Worm (Caenorhabditis elegans): ENCODE results near the gene nhr-195.

nhr-195 gene

DNA sequence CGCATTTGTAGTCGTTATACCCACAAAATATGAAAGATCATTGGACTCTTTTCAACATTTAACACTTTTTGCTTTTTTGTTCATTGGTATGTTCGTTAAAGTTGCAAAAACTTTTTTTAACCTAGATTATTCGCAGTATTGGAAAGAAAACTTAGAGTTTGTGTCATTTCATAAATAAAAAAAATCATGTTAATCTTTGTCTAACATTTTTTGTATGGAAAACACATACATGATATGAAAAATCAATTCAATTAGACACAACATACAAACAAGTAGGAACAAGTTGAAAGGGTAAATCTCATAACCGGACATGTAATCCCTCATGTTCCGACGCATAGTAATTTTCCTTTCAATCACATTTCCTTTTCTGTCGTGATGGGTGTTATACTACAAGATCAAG is 29.0 kb upstream of the nhr-195 start, which contains the start of gene F59E11.2:
TSS of gene F59E11.2 (plus strand) at position 301 of the 400 bp plus-strand sequence.
- TF ChIP-seq pes-1 (GFP tag; IDR thresholded peaks at IDR 0.05) (no peak), ets-7 (tag; optimal IDR thresholded peaks at IDR 0.05) (no peak), ama-1 (optimal IDR thresholded peaks at IDR 0.05) (no peak), F13C5.2 (tag; optimal IDR thresholded peaks at IDR 0.05) (no peak), tbx-11 (GFP tag; IDR thresholded peaks at IDR 0.05) (no peak), flt-1 (GFP tag; IDR thresholded peaks at IDR 0.05) (no peak), scrt-1 (GFP tag; IDR thresholded peaks at IDR 0.05) (no peak)

DNA sequence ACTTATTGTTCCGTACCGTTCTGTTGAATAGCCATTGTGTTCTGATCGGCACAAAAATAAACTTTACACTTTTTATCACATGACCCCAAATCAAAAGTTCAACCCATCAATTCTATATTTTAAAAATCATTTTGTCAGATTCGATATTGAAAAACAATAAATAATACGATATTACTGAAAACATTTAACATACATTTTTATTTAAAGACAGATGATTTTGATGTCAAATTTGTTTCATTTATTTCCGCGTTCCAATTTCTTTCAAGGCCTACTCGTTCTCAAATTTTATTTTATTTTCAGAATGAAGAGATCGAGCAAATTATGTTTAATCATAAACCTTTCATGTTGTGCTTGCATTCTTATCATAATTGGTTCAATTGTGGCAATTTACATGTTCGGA is 22.6 kb upstream of the nhr-195 start, which contains the start of gene F59E11.5:
TSS of gene F59E11.5 (plus strand) at position 301 of the 400 bp plus-strand sequence.
- TF ChIP-seq ceh-13 (GFP tag; optimal IDR thresholded peaks at IDR 0.05) (no peak), F13C5.2 (tag; optimal IDR thresholded peaks at IDR 0.05) (no peak), B0310.2 (tag; optimal IDR thresholded peaks at IDR 0.05) (no peak), tbx-11 (GFP tag; IDR thresholded peaks at IDR 0.05) (no peak), ama-1 (optimal IDR thresholded peaks at IDR 0.05) (no peak), tbx-37 (GFP tag; conservative IDR thresholded peaks at IDR 0.05) (no peak), tra-4 (tag; optimal IDR thresholded peaks at IDR 0.05) (no peak), pes-1 (GFP tag; IDR thresholded peaks at IDR 0.05) (no peak), ceh-36 (tag; optimal IDR thresholded peaks at IDR 0.05) (no peak), hmbx-1 (tag; optimal IDR thresholded peaks at IDR 0.05) (no peak), scrt-1 (GFP tag; IDR thresholded peaks at IDR 0.05) (no peak), hnd-1 (tag; optimal IDR thresholded peaks at IDR 0.05) (no peak), hmg-4 (GFP tag; optimal IDR thresholded peaks at IDR 0.05) (no peak), aly-1 (tag; optimal IDR thresholded peaks at IDR 0.05) (no peak), ets-7 (tag; optimal IDR thresholded peaks at IDR 0.05) (no peak), sea-1 (GFP tag; conservative IDR thresholded peaks at IDR 0.05) (no peak), flt-1 (GFP tag; IDR thresholded peaks at IDR 0.05) (no peak)

ce11 chrV:8994272-8994671 is 22.1 kb upstream of the nhr-195 start:
- TF ChIP-seq hmbx-1 (tag; optimal IDR thresholded peaks at IDR 0.05) (no peak), flt-1 (GFP tag; IDR thresholded peaks at IDR 0.05) (no peak), pes-1 (GFP tag; IDR thresholded peaks at IDR 0.05) (no peak), tra-4 (tag; optimal IDR thresholded peaks at IDR 0.05) (no peak), aly-1 (tag; optimal IDR thresholded peaks at IDR 0.05) (no peak), B0310.2 (tag; optimal IDR thresholded peaks at IDR 0.05) (no peak), scrt-1 (GFP tag; IDR thresholded peaks at IDR 0.05) (no peak)

DNA sequence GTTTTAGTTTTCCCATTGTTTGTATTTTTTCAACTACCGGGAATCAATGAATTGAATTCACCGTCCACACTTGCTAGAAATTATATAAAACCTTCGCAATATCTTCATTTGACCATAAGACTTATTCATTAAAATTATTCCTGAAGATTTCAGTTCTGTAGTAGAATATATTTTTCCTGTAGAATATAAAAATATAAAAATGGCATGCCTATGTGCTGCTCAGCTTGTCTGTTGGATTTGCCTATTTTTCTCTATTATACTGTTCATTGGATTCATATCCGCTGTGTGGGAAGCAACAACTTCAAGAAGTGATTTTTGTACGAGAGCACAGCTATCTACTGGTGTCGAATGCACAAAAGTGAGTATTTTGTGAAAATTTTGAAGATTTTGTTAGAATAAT is 19.5 kb upstream of the nhr-195 start, which contains the start of gene F59E11.6:
TSS of gene F59E11.6 (plus strand) at position 111 of the 400 bp plus-strand sequence.
- TF ChIP-seq ceh-36 (tag; optimal IDR thresholded peaks at IDR 0.05), result no peak
- TF ChIP-seq tra-4 (tag; optimal IDR thresholded peaks at IDR 0.05), result no peak

- TF ChIP-seq tbx-11 (GFP tag; IDR thresholded peaks at IDR 0.05), result no peak
- no peak for TF ChIP-seq scrt-1 (GFP tag; IDR thresholded peaks at IDR 0.05)
- no peak for TF ChIP-seq hnd-1 (tag; optimal IDR thresholded peaks at IDR 0.05)
- TF ChIP-seq hmg-4 (GFP tag; optimal IDR thresholded peaks at IDR 0.05), result no peak
- TF ChIP-seq tbx-37 (GFP tag; conservative IDR thresholded peaks at IDR 0.05), result no peak
- TF ChIP-seq B0310.2 (tag; optimal IDR thresholded peaks at IDR 0.05), result no peak
- TF ChIP-seq flt-1 (GFP tag; IDR thresholded peaks at IDR 0.05), result no peak
- no peak for TF ChIP-seq sea-1 (GFP tag; conservative IDR thresholded peaks at IDR 0.05)
- TF ChIP-seq ets-7 (tag; optimal IDR thresholded peaks at IDR 0.05), result no peak
- TF ChIP-seq ama-1 (optimal IDR thresholded peaks at IDR 0.05), result no peak
Observed at ce11 chrV:8990194-8990649, 18.1 kb upstream of the nhr-195 start, which contains the start of gene F59E11.7. Gene F59E11.7 (plus strand): TSS chrV:8990244.

DNA sequence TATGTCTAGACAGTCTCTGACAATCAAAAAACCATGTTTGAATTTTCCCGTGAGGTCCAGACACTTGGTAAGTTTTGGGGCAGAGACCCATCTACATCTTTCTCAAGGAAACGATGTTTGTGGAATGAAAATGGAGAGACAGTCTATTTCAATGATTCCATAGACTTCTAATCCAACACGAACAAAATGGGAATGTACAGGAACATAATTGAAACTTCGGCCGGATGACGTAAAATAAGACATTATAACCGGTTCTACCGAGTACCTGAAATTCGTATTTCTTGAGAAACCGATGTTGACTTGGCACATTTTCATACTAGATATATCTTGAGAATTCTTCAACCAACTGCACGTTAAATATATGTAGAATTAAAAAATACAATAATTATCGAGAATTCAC is 15.9 kb upstream of the nhr-195 start, which contains the start of gene str-87:
TSS of gene str-87 (minus strand) at position 101 of the 400 bp plus-strand sequence.
- TF ChIP-seq hmg-4 (GFP tag; optimal IDR thresholded peaks at IDR 0.05) (no peak), ceh-13 (GFP tag; optimal IDR thresholded peaks at IDR 0.05) (no peak), scrt-1 (GFP tag; IDR thresholded peaks at IDR 0.05) (no peak), tra-4 (tag; optimal IDR thresholded peaks at IDR 0.05) (no peak), B0310.2 (tag; optimal IDR thresholded peaks at IDR 0.05) (no peak), F13C5.2 (tag; optimal IDR thresholded peaks at IDR 0.05) (no peak), aly-1 (tag; optimal IDR thresholded peaks at IDR 0.05) (no peak), ceh-36 (tag; optimal IDR thresholded peaks at IDR 0.05) (no peak)

DNA sequence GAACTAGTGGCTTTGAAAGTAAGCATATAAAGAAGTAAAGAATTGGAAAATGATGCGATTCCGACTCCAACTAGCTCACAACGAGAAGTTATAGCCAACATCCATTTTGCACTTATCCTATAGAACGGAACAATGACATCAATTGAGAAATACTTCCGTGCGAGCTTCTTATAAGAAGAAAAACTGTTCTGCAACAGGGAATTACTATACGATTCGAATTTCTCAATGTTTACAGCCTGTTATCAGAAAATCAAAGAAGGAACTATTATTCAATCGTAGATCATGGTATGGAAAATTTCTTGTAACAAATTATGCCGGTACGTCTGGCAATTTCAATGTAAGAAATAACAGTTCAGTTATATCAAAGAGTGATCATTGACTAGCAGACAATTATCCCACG is 13.6 kb upstream of the nhr-195 start, which contains the start of gene str-85:
TSS of gene str-85 (minus strand) at position 101 of the 400 bp plus-strand sequence.
- TF ChIP-seq ceh-13 (GFP tag; optimal IDR thresholded peaks at IDR 0.05), result no peak
- no peak for TF ChIP-seq tbx-11 (GFP tag; IDR thresholded peaks at IDR 0.05)
- TF ChIP-seq tra-4 (tag; optimal IDR thresholded peaks at IDR 0.05), result no peak
- no peak for TF ChIP-seq F13C5.2 (tag; optimal IDR thresholded peaks at IDR 0.05)
- no peak for TF ChIP-seq hmbx-1 (tag; optimal IDR thresholded peaks at IDR 0.05)
- TF ChIP-seq ets-7 (tag; optimal IDR thresholded peaks at IDR 0.05), result no peak
- no peak for TF ChIP-seq sea-1 (GFP tag; conservative IDR thresholded peaks at IDR 0.05)

- no peak for TF ChIP-seq ama-1 (optimal IDR thresholded peaks at IDR 0.05)
Observed at ce11 chrV:8984783-8985182, 12.6 kb upstream of the nhr-195 start.

- TF ChIP-seq ama-1 (optimal IDR thresholded peaks at IDR 0.05), result no peak
- TF ChIP-seq F13C5.2 (tag; optimal IDR thresholded peaks at IDR 0.05), result no peak
- TF ChIP-seq pes-1 (GFP tag; IDR thresholded peaks at IDR 0.05), result no peak
- no peak for TF ChIP-seq hnd-1 (tag; optimal IDR thresholded peaks at IDR 0.05)
- no peak for TF ChIP-seq hmg-4 (GFP tag; optimal IDR thresholded peaks at IDR 0.05)
- no peak for TF ChIP-seq ceh-13 (GFP tag; optimal IDR thresholded peaks at IDR 0.05)
- TF ChIP-seq aly-1 (tag; optimal IDR thresholded peaks at IDR 0.05), result no peak
Observed at ce11 chrV:8983604-8984003, 11.4 kb upstream of the nhr-195 start, which contains the start of gene str-86. Gene str-86 (minus strand): TSS chrV:8983704.

All from whole organism, early embryonic.